Fruit fly (Drosophila melanogaster) whole organism, embryonic: ENCODE measurements around the gene CG9662.

Experiments
- B-H2 ChIP-seq: fragments of 200-800 bp; sonication (Bioruptor generic); optimal IDR thresholded peaks from 2 replicates; lab custom pipeline; 2018; ENCODE audit warnings: missing biosample characterization, mild to moderate bottlenecking, missing genetic modification characterization
- CG11093 ChIP-seq: fragments of 200-800 bp; sonication (Bioruptor generic); IDR thresholded peaks from 3 replicates; pipeline ENCODE4 v1.3.6; 2022; ENCODE audit warnings: missing biosample characterization, missing genetic modification characterization
- CG11398 ChIP-seq: fragments of 200-800 bp; sonication (Bioruptor generic); optimal IDR thresholded peaks from 2 replicates; lab custom pipeline; 2016; ENCODE audit warnings: missing biosample characterization, missing genetic modification characterization
- CG11456 ChIP-seq: fragments of 200-800 bp; sonication (Bioruptor generic); IDR thresholded peaks from 3 replicates; pipeline ENCODE4 v1.3.6; 2022; ENCODE audit warnings: missing biosample characterization, missing genetic modification characterization
- CG13894 ChIP-seq: fragments of 200-800 bp; sonication (Bioruptor generic); optimal IDR thresholded peaks from 3 replicates; lab custom pipeline; 2018; ENCODE audit warnings: missing biosample characterization, mild to moderate bottlenecking, missing genetic modification characterization, moderate library complexity
- CG14667 ChIP-seq: fragments of 200-800 bp; sonication (Bioruptor generic); IDR thresholded peaks from 2 replicates; pipeline ENCODE4 v1.3.6; 2022; ENCODE audit warnings: missing biosample characterization, missing genetic modification characterization
- CG14860 ChIP-seq: fragments of 200-800 bp; sonication (Bioruptor generic); IDR thresholded peaks from 3 replicates; pipeline ENCODE4 v1.3.6; 2022; ENCODE audit warnings: missing biosample characterization, missing genetic modification characterization; ENCODE audit not compliant: partially characterized antibody
- CG16813 ChIP-seq: fragments of 200-800 bp; sonication (Bioruptor generic); IDR thresholded peaks from 3 replicates; pipeline ENCODE4 v1.3.6; 2022; ENCODE audit warnings: missing biosample characterization, missing genetic modification characterization; ENCODE audit not compliant: partially characterized antibody
- CG16863 ChIP-seq: fragments of 200-800 bp; sonication (Bioruptor generic); optimal IDR thresholded peaks from 3 replicates; lab custom pipeline; 2016; ENCODE audit warnings: missing biosample characterization, missing genetic modification characterization
- CG18476 ChIP-seq: fragments of 200-800 bp; sonication (Bioruptor generic); optimal IDR thresholded peaks from 2 replicates; lab custom pipeline; 2016; ENCODE audit warnings: missing biosample characterization, mild to moderate bottlenecking, missing genetic modification characterization
- CG2116 ChIP-seq: fragments of 200-800 bp; sonication (Bioruptor generic); optimal IDR thresholded peaks from 3 replicates; lab custom pipeline; 2018; ENCODE audit warnings: missing biosample characterization, mild to moderate bottlenecking, missing genetic modification characterization
- CG2120 ChIP-seq: fragments of 200-800 bp; sonication (Bioruptor generic); optimal IDR thresholded peaks from 3 replicates; lab custom pipeline; 2016; ENCODE audit warnings: missing biosample characterization, missing genetic modification characterization
- CG3065 ChIP-seq: fragments of 200-800 bp; sonication (Bioruptor generic); optimal IDR thresholded peaks from 2 replicates; lab custom pipeline; 2016; ENCODE audit warnings: missing biosample characterization, missing genetic modification characterization
- CG3281 ChIP-seq: fragments of 200-800 bp; sonication (Bioruptor generic); optimal IDR thresholded peaks from 3 replicates; lab custom pipeline; 2017; ENCODE audit warnings: missing biosample characterization, mild to moderate bottlenecking, missing genetic modification characterization
- CG3995 ChIP-seq: fragments of 200-800 bp; sonication (Bioruptor generic); optimal IDR thresholded peaks from 3 replicates; lab custom pipeline; 2016; ENCODE audit warnings: missing biosample characterization, missing genetic modification characterization
- CG4820 ChIP-seq: fragments of 200-800 bp; sonication (Bioruptor generic); optimal IDR thresholded peaks from 3 replicates; lab custom pipeline; 2016; ENCODE audit warnings: missing biosample characterization, missing genetic modification characterization
- CG7357 ChIP-seq: fragments of 200-800 bp; sonication (Bioruptor generic); IDR thresholded peaks from 3 replicates; pipeline ENCODE4 v1.3.6; 2022; ENCODE audit warnings: missing biosample characterization, missing genetic modification characterization
- CkIIα-i1 ChIP-seq: fragments of 200-800 bp; sonication (Bioruptor generic); IDR thresholded peaks from 2 replicates; pipeline ENCODE4 v1.3.6; 2022; ENCODE audit warnings: missing biosample characterization, missing genetic modification characterization
- D ChIP-seq, 2 experiments: fragments of 200-800 bp in 1 of 2; fragments of >200 bp in 1 of 2; sonication (Bioruptor generic) in 1 of 2; optimal IDR thresholded peaks; 2 replicates in 1 of 2; 3 replicates in 1 of 2; lab custom pipeline; 2017; ENCODE audit warnings: mild to moderate bottlenecking in 1 of 2, missing biosample characterization in 1 of 2, missing genetic modification characterization in 1 of 2, missing genetic modification reagents in 1 of 2
- Dp ChIP-seq: fragments of 200-800 bp; sonication (Bioruptor generic); optimal IDR thresholded peaks from 2 replicates; lab custom pipeline; 2018; ENCODE audit warnings: missing biosample characterization, mild to moderate bottlenecking, missing genetic modification characterization, moderate library complexity
- HLH3B ChIP-seq: fragments of 200-800 bp; sonication (Bioruptor generic); IDR thresholded peaks from 2 replicates; pipeline ENCODE4 v1.3.6; 2022; ENCODE audit warnings: missing biosample characterization, missing genetic modification characterization
- Hey ChIP-seq: fragments of 200-800 bp; sonication (Bioruptor generic); optimal IDR thresholded peaks from 3 replicates; lab custom pipeline; 2018; ENCODE audit warnings: missing biosample characterization, mild to moderate bottlenecking, missing genetic modification characterization
- NFAT ChIP-seq: fragments of 200-800 bp; sonication (Bioruptor generic); IDR thresholded peaks from 2 replicates; pipeline ENCODE4 v1.3.6; 2022; ENCODE audit warnings: missing biosample characterization, missing genetic modification characterization
- Rfx ChIP-seq: fragments of 200-800 bp; sonication (Bioruptor generic); IDR thresholded peaks from 2 replicates; pipeline ENCODE4 v1.3.6; 2022; ENCODE audit warnings: missing biosample characterization, missing genetic modification characterization
- Rx ChIP-seq: fragments of 200-800 bp; sonication (Bioruptor generic); IDR thresholded peaks from 2 replicates; pipeline ENCODE4 v1.3.6; 2022; ENCODE audit warnings: missing biosample characterization, missing genetic modification characterization
- Sox100B ChIP-seq: fragments of 200-800 bp; sonication (Bioruptor generic); optimal IDR thresholded peaks from 3 replicates; lab custom pipeline; 2018; ENCODE audit warnings: missing biosample characterization, mild to moderate bottlenecking, missing genetic modification characterization
- Spps ChIP-seq: fragments of 200-800 bp; sonication (Bioruptor generic); optimal IDR thresholded peaks from 2 replicates; lab custom pipeline; 2018; ENCODE audit warnings: missing biosample characterization, mild to moderate bottlenecking, missing genetic modification characterization
- Taf1 ChIP-seq: fragments of 200-800 bp; sonication (Bioruptor generic); IDR thresholded peaks from 2 replicates; pipeline ENCODE4 v1.3.6; 2022; ENCODE audit warnings: missing biosample characterization, missing genetic modification characterization
- Trl ChIP-seq, 3 experiments: fragments of >200 bp in 2 of 3; fragments of 200-800 bp in 1 of 3; sonication (Bioruptor generic) in 1 of 3; optimal IDR thresholded peaks; 2 replicates in 1 of 3; 3 replicates in 2 of 3; lab custom pipeline; 2016 to 2017; ENCODE audit warnings: missing biosample characterization in 1 of 3, missing genetic modification characterization in 1 of 3
- ac ChIP-seq: fragments of 200-800 bp; sonication (Bioruptor generic); optimal IDR thresholded peaks from 3 replicates; lab custom pipeline; 2017; ENCODE audit warnings: missing biosample characterization, mild to moderate bottlenecking, missing genetic modification characterization
- crol ChIP-seq: fragments of 200-800 bp; sonication (Bioruptor generic); IDR thresholded peaks from 2 replicates; pipeline ENCODE4 v1.3.6; 2022; ENCODE audit warnings: missing biosample characterization, missing genetic modification characterization
- dimm ChIP-seq: fragments of 200-800 bp; sonication (Bioruptor generic); IDR thresholded peaks from 2 replicates; pipeline ENCODE4 v1.3.6; 2022; ENCODE audit warnings: missing biosample characterization, missing genetic modification characterization
- eyg ChIP-seq: fragments of 200-800 bp; sonication (Bioruptor generic); optimal IDR thresholded peaks from 3 replicates; lab custom pipeline; 2016; ENCODE audit warnings: missing biosample characterization, missing genetic modification characterization
- fd102C ChIP-seq: fragments of 200-800 bp; sonication (Bioruptor generic); optimal IDR thresholded peaks from 2 replicates; lab custom pipeline; 2018; ENCODE audit warnings: missing biosample characterization, mild to moderate bottlenecking, missing genetic modification characterization, moderate library complexity
- gcm2 ChIP-seq: fragments of 200-800 bp; sonication (Bioruptor generic); optimal IDR thresholded peaks from 2 replicates; lab custom pipeline; 2016; ENCODE audit warnings: missing biosample characterization, missing genetic modification characterization
- jumu ChIP-seq: fragments of 200-800 bp; sonication (Bioruptor generic); optimal IDR thresholded peaks from 3 replicates; lab custom pipeline; 2016; ENCODE audit warnings: missing biosample characterization, missing genetic modification characterization
- kay ChIP-seq: fragments of 200-800 bp; sonication (Bioruptor generic); optimal IDR thresholded peaks from 2 replicates; lab custom pipeline; 2016; ENCODE audit warnings: missing biosample characterization, missing genetic modification characterization
- mirr ChIP-seq: fragments of 200-800 bp; sonication (Bioruptor generic); optimal IDR thresholded peaks from 3 replicates; lab custom pipeline; 2018; ENCODE audit warnings: missing biosample characterization, mild to moderate bottlenecking, missing genetic modification characterization
- peb ChIP-seq: fragments of 200-800 bp; sonication (Bioruptor generic); IDR thresholded peaks from 2 replicates; pipeline ENCODE4 v1.3.6; 2022; ENCODE audit warnings: missing biosample characterization, missing genetic modification characterization
- psq ChIP-seq: fragments of 200-800 bp; sonication (Bioruptor generic); optimal IDR thresholded peaks from 2 replicates; lab custom pipeline; 2017; ENCODE audit warnings: missing biosample characterization, missing genetic modification characterization
- shn ChIP-seq: fragments of 200-800 bp; sonication (Bioruptor generic); optimal IDR thresholded peaks from 3 replicates; lab custom pipeline; 2016; ENCODE audit warnings: missing biosample characterization, missing genetic modification characterization
- sima ChIP-seq: fragments of 200-800 bp; sonication (Bioruptor generic); optimal IDR thresholded peaks from 2 replicates; lab custom pipeline; 2016; ENCODE audit warnings: missing biosample characterization, missing genetic modification characterization
- tll ChIP-seq, 2 experiments: fragments of 200-800 bp in 1 of 2; fragments of >200 bp in 1 of 2; sonication (Bioruptor generic) in 1 of 2; optimal IDR thresholded peaks; 2 replicates each; lab custom pipeline; 2017 to 2019; ENCODE audit warnings: missing biosample characterization in 2 of 2, missing genetic modification characterization in 2 of 2, mild to moderate bottlenecking in 1 of 2, moderate library complexity in 1 of 2
- tx ChIP-seq: fragments of 200-800 bp; sonication (Bioruptor generic); optimal IDR thresholded peaks from 2 replicates; lab custom pipeline; 2016; ENCODE audit warnings: missing biosample characterization, missing genetic modification characterization
- unpg ChIP-seq: fragments of 200-800 bp; sonication (Bioruptor generic); optimal IDR thresholded peaks from 3 replicates; lab custom pipeline; 2018; ENCODE audit warnings: missing biosample characterization, mild to moderate bottlenecking, missing genetic modification characterization, moderate library complexity
- usp ChIP-seq: fragments of >200 bp; optimal IDR thresholded peaks from 2 replicates; lab custom pipeline; 2017; ENCODE audit warnings: missing biosample characterization, missing genetic modification characterization
- wor ChIP-seq: fragments of 200-800 bp; sonication (Bioruptor generic); IDR thresholded peaks from 2 replicates; pipeline ENCODE4 v1.3.6; 2022; ENCODE audit warnings: missing biosample characterization, missing genetic modification characterization
- zen ChIP-seq: fragments of 200-800 bp; sonication (Bioruptor generic); optimal IDR thresholded peaks from 3 replicates; lab custom pipeline; 2018; ENCODE audit warnings: missing biosample characterization, mild to moderate bottlenecking, missing genetic modification characterization, moderate library complexity
- zfh1 ChIP-seq: fragments of 200-800 bp; sonication (Bioruptor generic); IDR thresholded peaks from 3 replicates; pipeline ENCODE4 v1.3.6; 2022; ENCODE audit warnings: missing biosample characterization, missing genetic modification characterization

Gene CG9662

dm6 chr2L:3354642-3355380 is 21.7 kb downstream of the CG9662 start, which contains the start of gene E23 (continued):
- TF ChIP-seq sima, result peak; percentile 84
- TF ChIP-seq CG18476 (GFP tag; lab: Kevin White, UChicago), result peak; percentile 96
- no peak for TF ChIP-seq D (optimal IDR thresholded peaks at IDR 0.05; lab: Kevin White, UChicago)
- TF ChIP-seq D (GFP tag; optimal IDR thresholded peaks at IDR 0.05; lab: Kevin White, UChicago), result peak; percentile 99
- peak; percentile 96 for TF ChIP-seq zen (tag; lab: Kevin White, UChicago)
- TF ChIP-seq eyg (GFP tag; lab: Kevin White, UChicago), result peak; percentile 86
- peak; percentile 91 for TF ChIP-seq shn (GFP tag; lab: Kevin White, UChicago)
- TF ChIP-seq dimm (GFP tag; lab: Robert Waterston, UW), result peak; percentile 93
- peak; percentile 98 for TF ChIP-seq CG4820
- TF ChIP-seq CG16813 (GFP tag; lab: Robert Waterston, UW), result no peak
- peak; percentile 94 for TF ChIP-seq psq (GFP tag; lab: Kevin White, UChicago)
- no peak for TF ChIP-seq tll (GFP tag; optimal IDR thresholded peaks at IDR 0.05; lab: Kevin White, UChicago)
- peak; percentile 100 for TF ChIP-seq Sox100B (GFP tag; lab: Kevin White, UChicago)
- TF ChIP-seq unpg, result peak; percentile 99
- TF ChIP-seq HLH3B (GFP tag; lab: Robert Waterston, UW), result peak; percentile 98
- peak; percentile 99 for TF ChIP-seq CG11456 (GFP tag; lab: Robert Waterston, UW)
- peak; percentile 97 for TF ChIP-seq Rx (GFP tag; lab: Robert Waterston, UW)
- peak; percentile 92 for TF ChIP-seq Taf1 (GFP tag; lab: Robert Waterston, UW)
- peak; percentile 98 for TF ChIP-seq Rfx (GFP tag; lab: Robert Waterston, UW)
- TF ChIP-seq zfh1, result peak; percentile 98
- peak; percentile 97 for TF ChIP-seq peb (GFP tag; lab: Robert Waterston, UW)
- TF ChIP-seq kay, result peak; percentile 97
- TF ChIP-seq B-H2, result peak; percentile 95
- TF ChIP-seq crol (GFP tag; lab: Robert Waterston, UW), result peak; percentile 92
- peak; percentile 88 to 97 for TF ChIP-seq Trl (optimal IDR thresholded peaks at IDR 0.05; lab: Kevin White, UChicago)
- peak; percentile 94 for TF ChIP-seq Trl (GFP tag; optimal IDR thresholded peaks at IDR 0.05; lab: Kevin White, UChicago)
- peak; percentile 79 for TF ChIP-seq CG11398
- TF ChIP-seq tx, result peak; percentile 94
- TF ChIP-seq CG14860 (GFP tag; lab: Robert Waterston, UW), result 0 out of 3 replicates have a peak, but pooled peaks have one; percentile 34
- peak; percentile 97 for TF ChIP-seq NFAT (GFP tag; lab: Robert Waterston, UW)
- TF ChIP-seq usp (GFP tag; lab: Kevin White, UChicago), result no peak
- peak; percentile 31 for TF ChIP-seq Dp (GFP tag; lab: Kevin White, UChicago)
- peak; percentile 96 for TF ChIP-seq CG3065 (GFP tag; lab: Kevin White, UChicago)
- TF ChIP-seq CG16863, result peak; percentile 94
- peak; percentile 98 for TF ChIP-seq Spps
- TF ChIP-seq CG14667 (GFP tag; lab: Robert Waterston, UW), result peak; percentile 97
- TF ChIP-seq Hey, result peak; percentile 88
- TF ChIP-seq CG3281 (GFP tag; lab: Kevin White, UChicago), result peak; percentile 98
- peak; percentile 93 for TF ChIP-seq CG2116 (GFP tag; lab: Kevin White, UChicago)
- TF ChIP-seq CG3995 (GFP tag; lab: Kevin White, UChicago), result peak; percentile 71
- peak; percentile 93 for TF ChIP-seq gcm2 (GFP tag; lab: Kevin White, UChicago)
- TF ChIP-seq CkIIα-i1 (GFP tag; lab: Robert Waterston, UW), result 0 out of 2 replicates have a peak, but pooled peaks have one; percentile 54
- peak; percentile 95 for TF ChIP-seq CG7357 (GFP tag; lab: Robert Waterston, UW)
- TF ChIP-seq mirr (GFP tag; lab: Kevin White, UChicago), result peak; percentile 90
- peak; percentile 98 for TF ChIP-seq CG2120
- TF ChIP-seq jumu (GFP tag; lab: Kevin White, UChicago), result peak; percentile 93
- TF ChIP-seq fd102C (GFP tag; lab: Kevin White, UChicago), result peak; percentile 56
- peak; percentile 96 for TF ChIP-seq CG11093
- TF ChIP-seq wor (GFP tag; lab: Robert Waterston, UW), result peak; percentile 98
- no peak for TF ChIP-seq ac (GFP tag; lab: Kevin White, UChicago)
- TF ChIP-seq CG13894 (tag; lab: Kevin White, UChicago), result peak; percentile 91
